Fruit fly (Drosophila melanogaster) whole organism, embryonic: ENCODE data around the gene Cyp312a1.

Experiments used
- BEAF-32 ChIP-seq: fragments of 200-800 bp; sonication (Bioruptor generic); optimal IDR thresholded peaks from 3 replicates; lab custom pipeline; 2017; ENCODE audit warnings: missing biosample characterization, missing genetic modification characterization, mild to moderate bottlenecking, moderate library complexity, missing genetic modification reagents
- CG10267 ChIP-seq: fragments of 200-800 bp; sonication (Bioruptor generic); optimal IDR thresholded peaks from 2 replicates; lab custom pipeline; 2018; ENCODE audit warnings: missing biosample characterization, mild to moderate bottlenecking, missing genetic modification characterization, moderate library complexity
- CG10959 ChIP-seq: fragments of 200-800 bp; sonication (Bioruptor generic); IDR thresholded peaks from 2 replicates; pipeline ENCODE4 v1.3.6; 2022; ENCODE audit warnings: missing biosample characterization, missing genetic modification characterization
- CG13287 ChIP-seq: fragments of 200-800 bp; sonication (Bioruptor generic); IDR thresholded peaks from 2 replicates; pipeline ENCODE4 v1.3.6; 2022; ENCODE audit warnings: missing biosample characterization, missing genetic modification characterization; ENCODE audit not compliant: partially characterized antibody
- CG14710 ChIP-seq: fragments of 200-800 bp; sonication (Bioruptor generic); optimal IDR thresholded peaks from 3 replicates; lab custom pipeline; 2019; ENCODE audit warnings: missing biosample characterization, mild to moderate bottlenecking, missing genetic modification characterization, moderate library complexity
- CG15601 ChIP-seq: fragments of 200-800 bp; sonication (Bioruptor generic); optimal IDR thresholded peaks from 3 replicates; lab custom pipeline; 2019; ENCODE audit warnings: missing biosample characterization, mild to moderate bottlenecking, missing genetic modification characterization, moderate library complexity
- CG1602 ChIP-seq: fragments of 200-800 bp; sonication (Bioruptor generic); optimal IDR thresholded peaks from 3 replicates; lab custom pipeline; 2016; ENCODE audit warnings: missing biosample characterization, missing genetic modification characterization
- CG1603 ChIP-seq: fragments of 200-800 bp; sonication (Bioruptor generic); optimal IDR thresholded peaks from 2 replicates; lab custom pipeline; 2019; ENCODE audit warnings: missing biosample characterization, mild to moderate bottlenecking, missing genetic modification characterization, moderate library complexity
- CG16813 ChIP-seq: fragments of 200-800 bp; sonication (Bioruptor generic); IDR thresholded peaks from 3 replicates; pipeline ENCODE4 v1.3.6; 2022; ENCODE audit warnings: missing biosample characterization, missing genetic modification characterization; ENCODE audit not compliant: partially characterized antibody
- CG2116 ChIP-seq: fragments of 200-800 bp; sonication (Bioruptor generic); optimal IDR thresholded peaks from 3 replicates; lab custom pipeline; 2018; ENCODE audit warnings: missing biosample characterization, mild to moderate bottlenecking, missing genetic modification characterization
- CG30020 ChIP-seq: fragments of 200-800 bp; optimal IDR thresholded peaks from 2 replicates; lab custom pipeline; 2019; ENCODE audit warnings: missing biosample characterization, mild to moderate bottlenecking, missing genetic modification characterization, moderate library complexity
- CG4404 ChIP-seq: fragments of 200-800 bp; sonication (Bioruptor generic); IDR thresholded peaks from 2 replicates; pipeline ENCODE4 v1.3.6; 2022; ENCODE audit warnings: missing biosample characterization, missing genetic modification characterization
- CG5245 ChIP-seq: fragments of 200-800 bp; sonication (Bioruptor generic); optimal IDR thresholded peaks from 3 replicates; lab custom pipeline; 2016; ENCODE audit warnings: missing biosample characterization, missing genetic modification characterization
- CG6791 ChIP-seq: fragments of 200-800 bp; sonication (Bioruptor generic); IDR thresholded peaks from 3 replicates; pipeline ENCODE4 v1.3.6; 2022; ENCODE audit warnings: missing biosample characterization, missing genetic modification characterization; ENCODE audit not compliant: partially characterized antibody
- CG8478 ChIP-seq: fragments of >200 bp; optimal IDR thresholded peaks from 2 replicates; lab custom pipeline; 2018
- CoRest ChIP-seq: fragments of 200-800 bp; sonication (Bioruptor generic); optimal IDR thresholded peaks from 3 replicates; lab custom pipeline; 2018; ENCODE audit warnings: missing biosample characterization, mild to moderate bottlenecking, missing genetic modification characterization, moderate library complexity
- CrebB ChIP-seq: fragments of 200-800 bp; sonication (Bioruptor generic); optimal IDR thresholded peaks from 3 replicates; lab custom pipeline; 2018; ENCODE audit warnings: missing biosample characterization, mild to moderate bottlenecking, missing genetic modification characterization
- D19A ChIP-seq: fragments of 200-800 bp; optimal IDR thresholded peaks from 3 replicates; lab custom pipeline; 2019; ENCODE audit warnings: missing biosample characterization, mild to moderate bottlenecking, missing genetic modification characterization, moderate library complexity
- Dbx ChIP-seq: fragments of 200-800 bp; sonication (Bioruptor generic); IDR thresholded peaks from 3 replicates; pipeline ENCODE4 v1.3.6; 2022; ENCODE audit warnings: missing biosample characterization, missing genetic modification characterization
- Dll ChIP-seq: fragments of 200-800 bp; sonication (Bioruptor generic); IDR thresholded peaks from 4 replicates; pipeline ENCODE4 v1.3.6; 2022; ENCODE audit warnings: missing biosample characterization, missing genetic modification characterization; ENCODE audit not compliant: partially characterized antibody
- Doc2 ChIP-seq: fragments of 200-800 bp; sonication (Bioruptor generic); IDR thresholded peaks from 2 replicates; pipeline ENCODE4 v1.3.6; 2022; ENCODE audit warnings: missing biosample characterization, missing genetic modification characterization
- Doc3 ChIP-seq: fragments of 200-800 bp; sonication (Bioruptor generic); IDR thresholded peaks from 3 replicates; pipeline ENCODE4 v1.3.6; 2022; ENCODE audit warnings: missing biosample characterization, missing genetic modification characterization; ENCODE audit not compliant: partially characterized antibody
- Dp ChIP-seq: fragments of 200-800 bp; sonication (Bioruptor generic); optimal IDR thresholded peaks from 2 replicates; lab custom pipeline; 2018; ENCODE audit warnings: missing biosample characterization, mild to moderate bottlenecking, missing genetic modification characterization, moderate library complexity
- E2f2 ChIP-seq: fragments of 200-800 bp; sonication (Bioruptor generic); IDR thresholded peaks from 2 replicates; pipeline ENCODE4 v1.3.6; 2022; ENCODE audit warnings: missing biosample characterization, missing genetic modification characterization
- Ets65A ChIP-seq: fragments of 200-800 bp; sonication (Bioruptor generic); peaks from one replicate; lab custom pipeline; 2016; ENCODE audit warnings: missing biosample characterization, missing genetic modification characterization
- Fer1 ChIP-seq: fragments of 200-800 bp; sonication (Bioruptor generic); optimal IDR thresholded peaks from 2 replicates; lab custom pipeline; 2017; ENCODE audit warnings: missing biosample characterization, mild to moderate bottlenecking, missing genetic modification characterization
- HHEX ChIP-seq: fragments of 200-800 bp; sonication (Bioruptor generic); optimal IDR thresholded peaks from 3 replicates; lab custom pipeline; 2017; ENCODE audit warnings: missing biosample characterization, mild to moderate bottlenecking, missing genetic modification characterization, missing genetic modification reagents
- HLH4C ChIP-seq: fragments of 200-800 bp; sonication (Bioruptor generic); IDR thresholded peaks from 3 replicates; pipeline ENCODE4 v1.3.6; 2022; ENCODE audit warnings: missing biosample characterization, missing genetic modification characterization; ENCODE audit not compliant: partially characterized antibody
- MBD-R2 ChIP-seq: fragments of 200-800 bp; sonication (Bioruptor generic); IDR thresholded peaks from 2 replicates; pipeline ENCODE4 v1.3.6; 2022; ENCODE audit warnings: missing biosample characterization, missing genetic modification characterization
- Scr ChIP-seq: fragments of 200-800 bp; sonication (Bioruptor generic); IDR thresholded peaks from 2 replicates; pipeline ENCODE4 v1.3.6; 2022; ENCODE audit warnings: missing biosample characterization, missing genetic modification characterization; ENCODE audit not compliant: partially characterized antibody
- Stat92E ChIP-seq, 3 experiments: fragments of >200 bp in 2 of 3; fragments of 200-800 bp in 1 of 3; sonication (Bioruptor generic) in 1 of 3; optimal IDR thresholded peaks; 2 replicates each; lab custom pipeline; 2017 to 2019; ENCODE audit warnings: missing biosample characterization in 3 of 3, missing genetic modification characterization in 3 of 3, mild to moderate bottlenecking in 1 of 3, moderate library complexity in 1 of 3
- bowl ChIP-seq: fragments of 200-800 bp; sonication (Bioruptor generic); IDR thresholded peaks from 2 replicates; pipeline ENCODE4 v1.3.6; 2022; ENCODE audit warnings: missing biosample characterization, missing genetic modification characterization
- croc ChIP-seq: fragments of 200-800 bp; sonication (Bioruptor generic); conservative IDR thresholded peaks from 3 replicates; pipeline ENCODE4 v1.3.6; 2022; ENCODE audit warnings: missing biosample characterization, missing genetic modification characterization
- fd102C ChIP-seq: fragments of 200-800 bp; sonication (Bioruptor generic); optimal IDR thresholded peaks from 2 replicates; lab custom pipeline; 2018; ENCODE audit warnings: missing biosample characterization, mild to moderate bottlenecking, missing genetic modification characterization, moderate library complexity
- ham ChIP-seq: fragments of 200-800 bp; sonication (Bioruptor generic); IDR thresholded peaks from 2 replicates; pipeline ENCODE4 v1.3.6; 2022; ENCODE audit warnings: missing biosample characterization, missing genetic modification characterization
- insv ChIP-seq, 2 experiments: fragments of 200-800 bp; sonication (Bioruptor generic); optimal IDR thresholded peaks; 3 replicates each; lab custom pipeline; 2016 to 2018; ENCODE audit warnings: missing biosample characterization in 2 of 2, missing genetic modification characterization in 2 of 2
- maf-S ChIP-seq: fragments of 200-800 bp; sonication (Bioruptor generic); optimal IDR thresholded peaks from 2 replicates; lab custom pipeline; 2016; ENCODE audit warnings: missing biosample characterization, missing genetic modification characterization
- mirr ChIP-seq: fragments of 200-800 bp; sonication (Bioruptor generic); optimal IDR thresholded peaks from 3 replicates; lab custom pipeline; 2018; ENCODE audit warnings: missing biosample characterization, mild to moderate bottlenecking, missing genetic modification characterization
- nerfin-2 ChIP-seq: fragments of 200-800 bp; sonication (Bioruptor generic); IDR thresholded peaks from 2 replicates; pipeline ENCODE4 v1.3.6; 2022; ENCODE audit warnings: missing biosample characterization, missing genetic modification characterization; ENCODE audit not compliant: partially characterized antibody
- phol ChIP-seq: fragments of 200-800 bp; sonication (Bioruptor generic); optimal IDR thresholded peaks from 3 replicates; lab custom pipeline; 2018; ENCODE audit warnings: missing biosample characterization, mild to moderate bottlenecking, missing genetic modification characterization, moderate library complexity
- pzg ChIP-seq: fragments of 200-800 bp; sonication (Bioruptor generic); optimal IDR thresholded peaks from 3 replicates; lab custom pipeline; 2018; ENCODE audit warnings: missing biosample characterization, mild to moderate bottlenecking, missing genetic modification characterization, moderate library complexity
- row ChIP-seq: fragments of 200-800 bp; sonication (Bioruptor generic); IDR thresholded peaks from 3 replicates; pipeline ENCODE4 v1.3.6; 2022; ENCODE audit warnings: missing biosample characterization, missing genetic modification characterization
- run ChIP-seq: fragments of 200-800 bp; sonication (Bioruptor generic); optimal IDR thresholded peaks from 3 replicates; lab custom pipeline; 2018; ENCODE audit warnings: missing biosample characterization, mild to moderate bottlenecking, missing genetic modification characterization
- slou ChIP-seq: fragments of 200-800 bp; sonication (Bioruptor generic); optimal IDR thresholded peaks from 3 replicates; lab custom pipeline; 2016; ENCODE audit warnings: missing biosample characterization, missing genetic modification characterization
- stwl ChIP-seq: fragments of 200-800 bp; sonication (Bioruptor generic); optimal IDR thresholded peaks from 3 replicates; lab custom pipeline; 2018; ENCODE audit warnings: missing biosample characterization, mild to moderate bottlenecking, missing genetic modification characterization, moderate library complexity
- sug ChIP-seq: fragments of 200-800 bp; optimal IDR thresholded peaks from 2 replicates; lab custom pipeline; 2019; ENCODE audit warnings: missing biosample characterization, mild to moderate bottlenecking, missing genetic modification characterization, moderate library complexity
- tna ChIP-seq: fragments of 200-800 bp; sonication (Bioruptor generic); IDR thresholded peaks from 2 replicates; pipeline ENCODE4 v1.3.6; 2022; ENCODE audit warnings: missing biosample characterization, missing genetic modification characterization; ENCODE audit not compliant: partially characterized antibody
- trem ChIP-seq: fragments of 200-800 bp; optimal IDR thresholded peaks from 3 replicates; lab custom pipeline; 2019; ENCODE audit warnings: missing biosample characterization, mild to moderate bottlenecking, missing genetic modification characterization, moderate library complexity
- unc-4 ChIP-seq: fragments of 200-800 bp; sonication (Bioruptor generic); IDR thresholded peaks from 2 replicates; pipeline ENCODE4 v1.3.6; 2022; ENCODE audit warnings: missing biosample characterization, missing genetic modification characterization; ENCODE audit not compliant: partially characterized antibody
- wor ChIP-seq: fragments of 200-800 bp; sonication (Bioruptor generic); IDR thresholded peaks from 2 replicates; pipeline ENCODE4 v1.3.6; 2022; ENCODE audit warnings: missing biosample characterization, missing genetic modification characterization

Gene Cyp312a1

DNA sequence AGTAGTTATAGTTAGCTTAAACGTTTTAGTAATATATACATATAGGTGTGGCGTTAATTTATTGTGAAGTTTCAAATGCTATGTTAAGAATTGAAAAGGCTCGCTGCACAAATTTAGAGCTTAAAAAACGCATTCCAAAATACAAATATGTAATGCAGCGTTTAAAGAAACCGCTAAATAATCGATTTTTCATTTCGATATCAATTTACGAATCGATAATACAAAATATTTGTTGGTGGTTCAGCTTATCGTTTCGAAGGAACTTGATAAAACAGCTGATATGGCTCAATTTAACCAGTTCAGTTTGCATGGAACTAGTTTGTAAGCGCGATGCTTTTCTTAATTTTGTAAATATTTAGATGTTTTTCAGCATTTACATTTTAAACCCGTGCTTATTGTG lies 19.8 kb downstream of the Cyp312a1 start, which contains the start of the genes CG32195 and CG7341:
Gene CG32195 (plus strand): TSS at position 291 of the 400 bp plus-strand sequence.
Gene CG7341 (plus strand): TSS at position 291 of the 400 bp plus-strand sequence.
- TF ChIP-seq trem (peak; percentile 25), run (tag; lab: Kevin White, UChicago) (no peak), BEAF-32 (peak; percentile 46), E2f2 (GFP tag; lab: Robert Waterston, UW) (peak; percentile 95), CG4404 (GFP tag; lab: Robert Waterston, UW) (no peak), CrebB (tag; lab: Kevin White, UChicago) (no peak), HHEX (GFP tag; lab: Kevin White, UChicago) (no peak), tna (GFP tag; lab: Robert Waterston, UW) (peak; percentile 79), CG14710 (tag; lab: Kevin White, UChicago) (peak; percentile 21), mirr (no peak), sug (tag; lab: Kevin White, UChicago) (peak; percentile 40), pzg (GFP tag; lab: Kevin White, UChicago) (peak; percentile 64), MBD-R2 (GFP tag; lab: Robert Waterston, UW) (no peak; the same call in 1 of the 2 replicates), Fer1 (GFP tag; lab: Kevin White, UChicago) (peak; percentile 23), bowl (no peak), slou (no peak), phol (tag; lab: Kevin White, UChicago) (no peak), row (GFP tag; lab: Robert Waterston, UW) (peak; percentile 19; the same call in 1 of the 3 replicates), ham (GFP tag; lab: Robert Waterston, UW) (no peak), Scr (GFP tag; lab: Robert Waterston, UW) (peak; percentile 69), CG13287 (GFP tag; lab: Robert Waterston, UW) (peak; percentile 89), Doc3 (GFP tag; lab: Robert Waterston, UW) (peak; percentile 72), CG10959 (GFP tag; lab: Robert Waterston, UW) (no peak), CG1602 (GFP tag; lab: Kevin White, UChicago) (no peak), CG15601 (tag; lab: Kevin White, UChicago) (peak; percentile 21), Dll (peak; percentile 83), HLH4C (GFP tag; lab: Robert Waterston, UW) (peak; percentile 88), stwl (peak; percentile 83), CG6791 (GFP tag; lab: Robert Waterston, UW) (peak; percentile 85), CG8478 (no peak), Dp (GFP tag; lab: Kevin White, UChicago) (peak; percentile 94), Dbx (no peak), CG5245 (GFP tag; lab: Kevin White, UChicago) (no peak), insv (GFP tag; optimal IDR thresholded peaks at IDR 0.05; lab: Kevin White, UChicago) (no peak), CG30020 (tag; lab: Kevin White, UChicago) (peak; percentile 14), Ets65A (no peak), maf-S (GFP tag; lab: Kevin White, UChicago) (no peak), croc (GFP tag; lab: Robert Waterston, UW) (no peak), CG1603 (peak; percentile 31), CG10267 (peak; percentile 49), D19A (tag; lab: Kevin White, UChicago) (peak; percentile 84), CoRest (tag; lab: Kevin White, UChicago) (no peak), Stat92E (GFP tag; optimal IDR thresholded peaks at IDR 0.05; lab: Kevin White, UChicago) (peak in 1 of 3 experiments; percentile 8), nerfin-2 (peak; percentile 90), fd102C (GFP tag; lab: Kevin White, UChicago) (no peak), CG2116 (GFP tag; lab: Kevin White, UChicago) (peak; percentile 76), unc-4 (GFP tag; lab: Robert Waterston, UW) (peak; percentile 72), wor (GFP tag; lab: Robert Waterston, UW) (no peak), CG16813 (GFP tag; lab: Robert Waterston, UW) (peak; percentile 62), Doc2 (GFP tag; lab: Robert Waterston, UW) (no peak)
